Worm (Caenorhabditis elegans) whole organism, L1 larva: ENCODE results near the gene hal-2.

ENCODE experiments used
- C34B4.2 ChIP-seq: sonication (generic microtip); optimal IDR thresholded peaks from 2 replicates; lab custom pipeline; 2017; ENCODE audit warnings: mild to moderate bottlenecking, missing genetic modification characterization, missing compliant biosample characterization
- F16B12.6 ChIP-seq: fragments of 150-350 bp; optimal IDR thresholded peaks from 2 replicates; lab custom pipeline; 2014; ENCODE audit warnings: missing biosample characterization, missing genetic modification characterization
- Y116A8C.19 ChIP-seq: sonication (generic microtip); optimal IDR thresholded peaks from 2 replicates; lab custom pipeline; 2016; ENCODE audit warnings: missing compliant biosample characterization, missing genetic modification characterization, borderline replicate concordance
- aha-1 ChIP-seq: fragments of 150-350 bp; optimal IDR thresholded peaks from 2 replicates; lab custom pipeline; 2014; ENCODE audit warnings: missing biosample characterization, missing genetic modification characterization
- alr-1 ChIP-seq: fragments of 200-800 bp; sonication (Bioruptor generic); optimal IDR thresholded peaks from 2 replicates; lab custom pipeline; 2018; ENCODE audit warnings: borderline replicate concordance, mild to moderate bottlenecking, missing genetic modification characterization, missing compliant biosample characterization
- blmp-1 ChIP-seq: fragments of 150-350 bp; optimal IDR thresholded peaks from 2 replicates; lab custom pipeline; 2014; ENCODE audit warnings: missing biosample characterization, missing genetic modification characterization
- ceh-63 ChIP-seq: fragments of 200-800 bp; sonication (Bioruptor generic); optimal IDR thresholded peaks from 2 replicates; lab custom pipeline; 2018; ENCODE audit warnings: mild to moderate bottlenecking, missing genetic modification characterization, missing compliant biosample characterization
- ceh-8 ChIP-seq: fragments of 200-800 bp; sonication (Bioruptor generic); optimal IDR thresholded peaks from 2 replicates; lab custom pipeline; 2018; ENCODE audit warnings: mild to moderate bottlenecking, missing genetic modification characterization, moderate library complexity, missing compliant biosample characterization
- ceh-88 ChIP-seq: fragments of 200-800 bp; sonication (Bioruptor generic); IDR thresholded peaks from 2 replicates; pipeline ENCODE4 v1.3.6; 2022; ENCODE audit warnings: missing genetic modification characterization, missing compliant biosample characterization
- ceh-90 ChIP-seq: sonication (generic microtip); optimal IDR thresholded peaks from 2 replicates; lab custom pipeline; 2016; ENCODE audit warnings: missing genetic modification characterization, missing compliant biosample characterization
- dpl-1 ChIP-seq, 3 experiments: fragments of 150-350 bp in 2 of 3; sonication (generic microtip) in 1 of 3; optimal IDR thresholded peaks; 2 replicates each; lab custom pipeline; 2014 to 2017; ENCODE audit warnings: missing biosample characterization in 3 of 3, missing genetic modification characterization in 3 of 3, missing genetic modification reagents in 3 of 3
- efl-3 ChIP-seq: fragments of 200-800 bp; sonication (Bioruptor generic); optimal IDR thresholded peaks from 2 replicates; lab custom pipeline; 2018; ENCODE audit warnings: mild to moderate bottlenecking, missing genetic modification characterization, missing compliant biosample characterization
- elt-2 ChIP-seq: sonication (generic microtip); optimal IDR thresholded peaks from 2 replicates; lab custom pipeline; 2016; ENCODE audit warnings: missing genetic modification characterization, mild to moderate bottlenecking, inconsistent platforms, missing compliant biosample characterization, missing genetic modification reagents
- elt-3 ChIP-seq, 6 experiments: fragments of 150-350 bp in 1 of 6; sonication (generic microtip); optimal IDR thresholded peaks; 2 replicates each; lab custom pipeline; 2017 to 2018; ENCODE audit warnings: missing biosample characterization in 6 of 6, missing genetic modification characterization in 6 of 6, inconsistent platforms in 1 of 6
- ets-5 ChIP-seq: fragments of 200-800 bp; sonication (Bioruptor generic); IDR thresholded peaks from 2 replicates; pipeline ENCODE4 v1.3.6; 2022; ENCODE audit warnings: missing genetic modification characterization, missing compliant biosample characterization
- fkh-4 ChIP-seq: sonication (generic microtip); optimal IDR thresholded peaks from 2 replicates; lab custom pipeline; 2016; ENCODE audit warnings: missing compliant biosample characterization, missing genetic modification characterization, borderline replicate concordance
- fos-1 ChIP-seq: fragments of 150-350 bp; optimal IDR thresholded peaks from 2 replicates; lab custom pipeline; 2014; ENCODE audit warnings: missing biosample characterization, missing genetic modification characterization
- grh-1 ChIP-seq: fragments of 200-800 bp; sonication (Bioruptor generic); IDR thresholded peaks from 2 replicates; pipeline ENCODE4 v1.3.6; 2022; ENCODE audit warnings: missing genetic modification reagents, missing genetic modification characterization, missing compliant biosample characterization
- hlh-17 ChIP-seq: fragments of 200-800 bp; sonication (Bioruptor generic); optimal IDR thresholded peaks from 2 replicates; lab custom pipeline; 2018; ENCODE audit warnings: missing genetic modification characterization, mild to moderate bottlenecking, missing compliant biosample characterization, moderate library complexity, borderline replicate concordance
- hlh-4 ChIP-seq: sonication (generic microtip); optimal IDR thresholded peaks from 2 replicates; lab custom pipeline; 2016; ENCODE audit warnings: mild to moderate bottlenecking, missing genetic modification characterization, missing compliant biosample characterization
- irx-1 ChIP-seq: sonication (generic microtip); optimal IDR thresholded peaks from 2 replicates; lab custom pipeline; 2016; ENCODE audit warnings: missing genetic modification characterization, missing compliant biosample characterization
- isw-1 ChIP-seq: fragments of 200-800 bp; sonication (Bioruptor generic); IDR thresholded peaks from 2 replicates; pipeline ENCODE4 v1.3.6; 2022; ENCODE audit warnings: missing genetic modification characterization, missing compliant biosample characterization
- jun-1 ChIP-seq: fragments of 150-350 bp; optimal IDR thresholded peaks from 2 replicates; lab custom pipeline; 2014; ENCODE audit warnings: missing biosample characterization, missing genetic modification reagents, missing genetic modification characterization
- lin-13 ChIP-seq: fragments of 150-350 bp; optimal IDR thresholded peaks from 2 replicates; lab custom pipeline; 2014; ENCODE audit warnings: missing biosample characterization, missing genetic modification reagents, missing genetic modification characterization
- lin-14 ChIP-seq: fragments of 200-800 bp; sonication (Bioruptor generic); optimal IDR thresholded peaks from 2 replicates; lab custom pipeline; 2018; ENCODE audit warnings: mild to moderate bottlenecking, missing genetic modification characterization, moderate library complexity, missing compliant biosample characterization
- lin-39 ChIP-seq: fragments of 150-350 bp; optimal IDR thresholded peaks from 2 replicates; lab custom pipeline; 2014; ENCODE audit warnings: missing biosample characterization, missing genetic modification reagents, missing genetic modification characterization
- lir-3 ChIP-seq: sonication (generic microtip); optimal IDR thresholded peaks from 2 replicates; lab custom pipeline; 2016; ENCODE audit warnings: mild to moderate bottlenecking, missing genetic modification characterization, moderate library complexity, missing compliant biosample characterization; ENCODE audit not compliant: poor library complexity
- lsy-2 ChIP-seq, 2 experiments: fragments of 150-350 bp; optimal IDR thresholded peaks; 2 replicates each; lab custom pipeline; 2014; ENCODE audit warnings: missing biosample characterization in 2 of 2, missing genetic modification characterization in 2 of 2
- mab-9 ChIP-seq: fragments of 200-800 bp; sonication (Bioruptor generic); IDR thresholded peaks from 2 replicates; pipeline ENCODE4 v1.3.6; 2022; ENCODE audit warnings: missing genetic modification reagents, missing genetic modification characterization, missing compliant biosample characterization
- mdl-1 ChIP-seq, 2 experiments: fragments of 150-350 bp; optimal IDR thresholded peaks; 2 replicates each; lab custom pipeline; 2014 to 2017; ENCODE audit warnings: missing biosample characterization in 2 of 2, missing genetic modification characterization in 2 of 2, inconsistent platforms in 1 of 2
- mep-1 ChIP-seq: fragments of 150-350 bp; optimal IDR thresholded peaks from 2 replicates; lab custom pipeline; 2014; ENCODE audit warnings: missing biosample characterization, missing genetic modification characterization
- nhr-11 ChIP-seq: fragments of 150-350 bp; optimal IDR thresholded peaks from 2 replicates; lab custom pipeline; 2014; ENCODE audit warnings: missing biosample characterization, missing genetic modification characterization
- nhr-12 ChIP-seq: sonication (generic microtip); optimal IDR thresholded peaks from 2 replicates; lab custom pipeline; 2017; ENCODE audit warnings: missing biosample characterization, missing genetic modification characterization
- nhr-20 ChIP-seq: sonication (generic microtip); optimal IDR thresholded peaks from 2 replicates; lab custom pipeline; 2016; ENCODE audit warnings: mild to moderate bottlenecking, missing genetic modification characterization, missing compliant biosample characterization
- nhr-237 ChIP-seq: fragments of 150-350 bp; optimal IDR thresholded peaks from 2 replicates; lab custom pipeline; 2014; ENCODE audit warnings: missing biosample characterization, missing genetic modification characterization
- nhr-28 ChIP-seq: fragments of 150-350 bp; optimal IDR thresholded peaks from 2 replicates; lab custom pipeline; 2014; ENCODE audit warnings: missing biosample characterization, missing genetic modification characterization
- nhr-47 ChIP-seq: sonication (generic microtip); optimal IDR thresholded peaks from 2 replicates; lab custom pipeline; 2016; ENCODE audit warnings: mild to moderate bottlenecking, missing genetic modification characterization, moderate library complexity, missing compliant biosample characterization
- nhr-76 ChIP-seq: sonication (generic microtip); optimal IDR thresholded peaks from 2 replicates; lab custom pipeline; 2017; ENCODE audit warnings: missing biosample characterization, missing genetic modification characterization
- nhr-77 ChIP-seq: fragments of 150-350 bp; optimal IDR thresholded peaks from 2 replicates; lab custom pipeline; 2014; ENCODE audit warnings: missing biosample characterization, missing genetic modification characterization
- nhr-84 ChIP-seq: sonication (generic microtip); optimal IDR thresholded peaks from 2 replicates; lab custom pipeline; 2017; ENCODE audit warnings: missing biosample characterization, missing genetic modification characterization
- pax-3 ChIP-seq: fragments of 200-800 bp; sonication (Bioruptor generic); optimal IDR thresholded peaks from 2 replicates; lab custom pipeline; 2018; ENCODE audit warnings: mild to moderate bottlenecking, missing genetic modification characterization, moderate library complexity, missing compliant biosample characterization
- rnt-1 ChIP-seq: sonication (generic microtip); optimal IDR thresholded peaks from 2 replicates; lab custom pipeline; 2016; ENCODE audit warnings: mild to moderate bottlenecking, missing genetic modification characterization, moderate library complexity, missing compliant biosample characterization
- skn-1 ChIP-seq: fragments of 150-350 bp; optimal IDR thresholded peaks from 2 replicates; lab custom pipeline; 2014; ENCODE audit warnings: missing biosample characterization, missing genetic modification characterization
- snpc-4 ChIP-seq: fragments of 150-350 bp; optimal IDR thresholded peaks from 2 replicates; lab custom pipeline; 2014; ENCODE audit warnings: missing biosample characterization, missing genetic modification characterization
- sox-4 ChIP-seq: sonication (generic microtip); optimal IDR thresholded peaks from 2 replicates; lab custom pipeline; 2016; ENCODE audit warnings: missing genetic modification characterization, missing compliant biosample characterization
- tbx-2 ChIP-seq: sonication (generic microtip); optimal IDR thresholded peaks from 2 replicates; lab custom pipeline; 2016; ENCODE audit warnings: missing genetic modification characterization, missing compliant biosample characterization
- tlp-1 ChIP-seq: fragments of 150-350 bp; optimal IDR thresholded peaks from 2 replicates; lab custom pipeline; 2014; ENCODE audit warnings: missing biosample characterization, missing genetic modification characterization
- unc-30 ChIP-seq: sonication (generic microtip); optimal IDR thresholded peaks from 2 replicates; lab custom pipeline; 2017; ENCODE audit warnings: missing biosample characterization, missing genetic modification characterization
- unc-62 ChIP-seq: fragments of 150-350 bp; optimal IDR thresholded peaks from 2 replicates; lab custom pipeline; 2014; ENCODE audit warnings: missing biosample characterization, missing genetic modification reagents, missing genetic modification characterization
- unc-86 ChIP-seq: sonication (generic microtip); optimal IDR thresholded peaks from 2 replicates; lab custom pipeline; 2016; ENCODE audit warnings: missing genetic modification characterization, missing compliant biosample characterization
- unc-98 ChIP-seq: fragments of 200-800 bp; sonication (Bioruptor generic); IDR thresholded peaks from 2 replicates; pipeline ENCODE4 v1.3.6; 2022; ENCODE audit warnings: missing genetic modification characterization, missing compliant biosample characterization
- zip-4 ChIP-seq: fragments of 200-800 bp; sonication (Bioruptor generic); optimal IDR thresholded peaks from 2 replicates; lab custom pipeline; 2018; ENCODE audit warnings: mild to moderate bottlenecking, missing genetic modification characterization, moderate library complexity, missing compliant biosample characterization
- ztf-4 ChIP-seq: fragments of 150-350 bp; optimal IDR thresholded peaks from 2 replicates; lab custom pipeline; 2014; ENCODE audit warnings: missing biosample characterization, missing genetic modification characterization

The hal-2 gene

DNA sequence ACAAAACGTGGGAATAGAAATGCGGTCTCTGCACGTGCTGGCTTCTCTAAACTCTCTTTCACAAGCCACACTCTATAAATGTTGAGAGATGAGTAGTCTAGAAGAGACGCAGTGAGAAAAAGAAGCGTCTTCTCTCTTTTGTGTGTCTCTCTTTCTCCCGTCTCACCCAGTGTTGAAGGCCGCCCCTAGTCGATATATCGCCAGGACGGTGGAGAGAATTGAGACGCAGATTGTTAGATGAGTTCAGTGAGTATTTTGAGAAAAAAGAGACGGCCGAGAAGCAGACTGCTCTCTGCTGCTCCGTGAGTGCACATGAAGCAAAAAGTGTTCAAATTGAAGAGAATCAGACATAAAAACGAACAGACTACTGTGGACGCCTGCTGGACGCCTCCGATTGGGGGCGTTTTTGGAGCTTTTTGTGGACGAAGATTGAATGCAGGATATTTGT lies 7.8 kb upstream of the hal-2 start:
- TF ChIP-seq zip-4 (peak; percentile 24), unc-98 (GFP tag; lab: Robert Waterston, UW) (no peak; the same call in 1 of the 2 replicates), blmp-1 (tag; lab: Kevin White, UChicago) (peak; percentile 66), alr-1 (tag; lab: Kevin White, UChicago) (no peak), lin-13 (peak; percentile 85), isw-1 (peak; percentile 75), tbx-2 (tag; lab: Kevin White, UChicago) (peak; percentile 94), ztf-4 (tag; lab: Kevin White, UChicago) (peak; percentile 54), ceh-88 (no peak; the same call in 1 of the 2 replicates), ceh-90 (no peak), skn-1 (tag; lab: Kevin White, UChicago) (peak; percentile 57), ceh-63 (no peak), dpl-1 (GFP tag; optimal IDR thresholded peaks at IDR 0.05; lab: Kevin White, UChicago) (peak; percentile 73 to 76 (median 73)), nhr-84 (tag; lab: Kevin White, UChicago) (no peak), snpc-4 (tag; lab: Kevin White, UChicago) (peak; percentile 77), unc-30 (tag; lab: Kevin White, UChicago) (no peak), mab-9 (GFP tag; lab: Robert Waterston, UW) (peak; percentile 50; the same call in 1 of the 2 replicates), tlp-1 (no peak), nhr-12 (tag; lab: Kevin White, UChicago) (no peak), aha-1 (tag; lab: Kevin White, UChicago) (no peak), fos-1 (tag; lab: Kevin White, UChicago) (peak; percentile 85), nhr-11 (peak; percentile 87), F16B12.6 (tag; lab: Kevin White, UChicago) (peak; percentile 65), elt-3 (tag; optimal IDR thresholded peaks at IDR 0.05; lab: Kevin White, UChicago) (peak in 1 of 6 experiments; percentile 30), lsy-2 (tag; optimal IDR thresholded peaks at IDR 0.05; lab: Kevin White, UChicago) (peak; percentile 90 to 94), lin-39 (tag; lab: Kevin White, UChicago) (peak; percentile 71), C34B4.2 (no peak), fkh-4 (tag; lab: Kevin White, UChicago) (peak; percentile 52), pax-3 (tag; lab: Kevin White, UChicago) (peak; percentile 53), nhr-47 (tag; lab: Kevin White, UChicago) (peak; percentile 94), unc-62 (GFP tag; lab: Kevin White, UChicago) (no peak), hlh-17 (GFP tag; lab: Kevin White, UChicago) (no peak), unc-86 (tag; lab: Kevin White, UChicago) (peak; percentile 94), rnt-1 (tag; lab: Kevin White, UChicago) (peak; percentile 91), lin-14 (GFP tag; lab: Kevin White, UChicago) (peak; percentile 99), ets-5 (GFP tag; lab: Robert Waterston, UW) (no peak), elt-2 (tag; lab: Kevin White, UChicago) (peak; percentile 68), sox-4 (tag; lab: Kevin White, UChicago) (peak; percentile 26), mdl-1 (tag; optimal IDR thresholded peaks at IDR 0.05; lab: Kevin White, UChicago) (peak; percentile 88 to 97), nhr-20 (tag; lab: Kevin White, UChicago) (peak; percentile 92), nhr-77 (tag; lab: Kevin White, UChicago) (peak; percentile 90), nhr-237 (tag; lab: Kevin White, UChicago) (peak; percentile 78), hlh-4 (no peak), efl-3 (GFP tag; lab: Kevin White, UChicago) (no peak), ceh-8 (GFP tag; lab: Kevin White, UChicago) (peak; percentile 86), Y116A8C.19 (tag; lab: Kevin White, UChicago) (no peak), nhr-28 (tag; lab: Kevin White, UChicago) (no peak), nhr-76 (no peak), lir-3 (peak; percentile 80), grh-1 (GFP tag; lab: Robert Waterston, UW) (peak; percentile 60), irx-1 (tag; lab: Kevin White, UChicago) (peak; percentile 79), jun-1 (tag; lab: Kevin White, UChicago) (peak; percentile 90), mep-1 (tag; lab: Kevin White, UChicago) (peak; percentile 83)
